Fruit fly (Drosophila melanogaster): ENCODE data around the gene RhoGAP93B.

RhoGAP93B gene

DNA sequence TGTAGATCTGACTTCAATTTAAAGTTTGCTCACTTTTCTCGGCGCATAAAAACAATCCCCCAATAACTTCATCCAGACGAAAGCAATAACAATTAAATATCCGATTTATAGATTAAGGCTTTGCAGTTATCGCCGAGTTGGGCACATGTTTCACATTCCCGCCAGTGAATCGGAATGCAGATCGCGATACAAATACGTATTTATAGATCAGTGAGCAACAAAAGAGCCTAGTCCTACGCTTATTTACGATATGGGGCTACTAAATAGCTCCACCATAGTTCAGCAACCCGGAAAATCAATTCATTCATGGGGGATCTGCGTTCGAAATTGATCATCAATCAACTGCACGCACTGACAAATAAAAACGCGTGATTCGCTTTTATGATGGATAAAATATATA is 5.6 kb downstream of the RhoGAP93B start:
- TF ChIP-seq fd59A (GFP tag; optimal IDR thresholded peaks at IDR 0.05) (no peak), Sox102F (GFP tag; optimal IDR thresholded peaks at IDR 0.05) (no peak), svp (GFP tag) (no peak), CG10669 (GFP tag; optimal IDR thresholded peaks at IDR 0.05) (no peak), CG4318 (GFP tag; optimal IDR thresholded peaks at IDR 0.05) (no peak), eg (GFP tag; IDR thresholded peaks at IDR 0.05) (no peak), fd85E (GFP tag; optimal IDR thresholded peaks at IDR 0.05) (no peak), CG6808 (GFP tag; optimal IDR thresholded peaks at IDR 0.05) (no peak), Hr38 (GFP tag; optimal IDR thresholded peaks at IDR 0.05) (no peak), achi (GFP tag; optimal IDR thresholded peaks at IDR 0.05) (no peak)

dm6 chr3R:21091500-21091899 is 6.1 kb downstream of the RhoGAP93B start:
- TF ChIP-seq Hr38 (GFP tag; optimal IDR thresholded peaks at IDR 0.05) (no peak), svp (GFP tag) (peak; percentile 62), cyc (GFP tag; optimal IDR thresholded peaks at IDR 0.05) (no peak)

DNA sequence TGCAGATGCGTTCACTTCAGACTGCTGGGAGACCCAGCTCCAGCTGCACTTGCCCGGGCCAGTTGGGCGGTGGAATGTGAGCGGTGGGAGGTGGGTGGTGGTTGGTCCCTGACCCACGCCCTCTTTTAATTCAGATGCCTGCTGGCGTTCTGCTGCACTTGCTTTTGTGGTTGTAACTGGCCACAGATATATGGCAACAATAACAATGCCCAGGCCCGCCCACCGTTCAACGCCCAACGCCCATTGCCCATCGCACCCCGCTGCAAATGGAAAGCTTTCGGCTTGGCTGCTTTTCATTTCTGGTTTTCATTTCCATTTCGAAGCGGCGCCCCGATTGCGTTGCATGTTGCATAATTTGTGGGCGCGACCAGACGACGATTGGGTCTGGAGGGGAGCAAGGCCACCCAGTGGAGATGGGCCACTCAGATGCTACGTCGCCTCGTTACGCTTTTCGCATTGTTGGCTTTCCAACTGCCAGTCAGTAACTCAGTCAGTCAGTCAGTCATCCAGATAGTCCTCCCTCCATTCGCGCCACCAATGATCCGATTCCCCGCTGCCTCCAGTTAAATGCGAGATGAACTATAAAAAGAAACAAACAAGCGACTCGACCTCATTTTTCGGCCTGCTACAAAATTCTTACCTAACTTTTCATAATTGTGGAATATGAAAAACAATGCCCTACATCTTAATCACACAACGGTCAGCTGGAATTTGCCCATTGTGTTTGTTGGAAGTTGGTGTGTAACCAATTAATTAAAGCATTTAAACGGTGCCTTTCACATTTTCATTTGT is 7.2 kb downstream of the RhoGAP93B start:
- TF ChIP-seq CG34406 (GFP tag; optimal IDR thresholded peaks at IDR 0.05) (no peak), CG6276 (GFP tag; optimal IDR thresholded peaks at IDR 0.05) (no peak), Eip93F (GFP tag; optimal IDR thresholded peaks at IDR 0.05) (no peak), svp (GFP tag) (peak; percentile 63), Eip78C (GFP tag) (peak; percentile 23), CG8319 (GFP tag; optimal IDR thresholded peaks at IDR 0.05) (no peak), CG9139 (GFP tag; optimal IDR thresholded peaks at IDR 0.05) (no peak), CG16779 (tag; optimal IDR thresholded peaks at IDR 0.05) (no peak), net (GFP tag; optimal IDR thresholded peaks at IDR 0.05) (no peak), lz (GFP tag; optimal IDR thresholded peaks at IDR 0.05) (no peak), OdsH (GFP tag; optimal IDR thresholded peaks at IDR 0.05) (no peak), salr (GFP tag; optimal IDR thresholded peaks at IDR 0.05) (no peak), CG6854 (GFP tag; optimal IDR thresholded peaks at IDR 0.05) (no peak)

DNA sequence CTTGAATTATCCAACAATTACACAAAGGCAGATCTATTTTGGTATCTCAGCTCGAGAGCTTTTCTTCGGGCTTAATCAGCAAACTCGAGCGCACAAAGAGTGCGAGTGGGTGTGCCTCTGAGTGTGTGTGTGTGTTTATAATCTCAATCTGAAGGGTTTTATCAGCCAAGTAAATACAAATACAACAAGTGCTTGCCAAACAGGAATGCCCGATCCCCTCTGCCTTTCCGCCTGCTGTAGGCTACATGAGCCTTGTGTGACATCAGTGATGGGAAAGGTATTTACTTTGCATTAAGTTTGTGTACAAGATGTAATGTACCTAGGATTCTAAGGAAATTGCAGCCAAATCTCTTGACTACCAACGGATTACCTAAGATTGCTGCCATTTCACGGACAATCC is 8.2 kb downstream of the RhoGAP93B start:
- TF ChIP-seq CG1621 (tag; optimal IDR thresholded peaks at IDR 0.05) (no peak), Hr38 (GFP tag; optimal IDR thresholded peaks at IDR 0.05) (no peak), CG6163 (GFP tag; IDR thresholded peaks at IDR 0.05) (peak; percentile 72), CG11294 (GFP tag; IDR thresholded peaks at IDR 0.05) (no peak), Eip75B (GFP tag; optimal IDR thresholded peaks at IDR 0.05) (peak; percentile 13), vri (GFP tag; optimal IDR thresholded peaks at IDR 0.05) (peak; percentile 18), CG16779 (tag; optimal IDR thresholded peaks at IDR 0.05) (no peak), Sox15 (GFP tag; optimal IDR thresholded peaks at IDR 0.05) (no peak), CG7368 (GFP tag; optimal IDR thresholded peaks at IDR 0.05) (peak; percentile 58), dac (GFP tag; optimal IDR thresholded peaks at IDR 0.05) (no peak), CG32006 (GFP tag; optimal IDR thresholded peaks at IDR 0.05) (no peak), CG6808 (GFP tag; optimal IDR thresholded peaks at IDR 0.05) (peak; percentile 23), net (GFP tag; optimal IDR thresholded peaks at IDR 0.05) (no peak), salr (GFP tag; optimal IDR thresholded peaks at IDR 0.05) (peak in 1 of 2 experiments; percentile 30), CG11902 (GFP tag; optimal IDR thresholded peaks at IDR 0.05) (no peak), spab (GFP tag; optimal IDR thresholded peaks at IDR 0.05) (peak; percentile 24), CG8319 (GFP tag; optimal IDR thresholded peaks at IDR 0.05) (peak; percentile 3), lz (GFP tag; optimal IDR thresholded peaks at IDR 0.05) (peak; percentile 3), Blimp-1 (GFP tag; optimal IDR thresholded peaks at IDR 0.05) (peak; percentile 24), svp (GFP tag) (peak; percentile 22), Eip78C (GFP tag) (peak; percentile 87), CG6854 (GFP tag; optimal IDR thresholded peaks at IDR 0.05) (peak; percentile 56), esn (GFP tag; optimal IDR thresholded peaks at IDR 0.05) (peak; percentile 48), CG3919 (GFP tag; optimal IDR thresholded peaks at IDR 0.05) (no peak), CG34406 (GFP tag; optimal IDR thresholded peaks at IDR 0.05) (peak; percentile 42), Ets96B (tag; optimal IDR thresholded peaks at IDR 0.05) (no peak), fd59A (GFP tag; optimal IDR thresholded peaks at IDR 0.05) (peak; percentile 35), CG6792 (GFP tag; optimal IDR thresholded peaks at IDR 0.05) (peak; percentile 43), Sox14 (GFP tag; optimal IDR thresholded peaks at IDR 0.05) (peak; percentile 13), achi (GFP tag; optimal IDR thresholded peaks at IDR 0.05) (no peak), CG10669 (GFP tag; optimal IDR thresholded peaks at IDR 0.05) (peak; percentile 52), eg (GFP tag; IDR thresholded peaks at IDR 0.05) (peak; percentile 41; the same call in 2 of the 3 replicates), Eip93F (GFP tag; optimal IDR thresholded peaks at IDR 0.05) (no peak), topi (GFP tag; optimal IDR thresholded peaks at IDR 0.05) (peak; percentile 51), Lpt (GFP tag; optimal IDR thresholded peaks at IDR 0.05) (no peak)
